Worm (Caenorhabditis elegans) whole organism, young adult: ENCODE measurements around the gene R05G9R.1.

Experiments
- B0261.1 ChIP-seq: sonication (generic microtip); optimal IDR thresholded peaks from 2 replicates; lab custom pipeline; 2016; ENCODE audit warnings: mild to moderate bottlenecking, missing genetic modification characterization, moderate library complexity, missing compliant biosample characterization
- K12H6.12 ChIP-seq: fragments of 200-800 bp; sonication (Bioruptor generic); optimal IDR thresholded peaks from 2 replicates; lab custom pipeline; 2018; ENCODE audit warnings: mild to moderate bottlenecking, missing genetic modification characterization, missing compliant biosample characterization
- Y79H2A.3 ChIP-seq: fragments of 200-800 bp; sonication (Bioruptor generic); conservative IDR thresholded peaks from 2 replicates; pipeline ENCODE4 v1.3.6; 2022; ENCODE audit warnings: missing genetic modification reagents, missing genetic modification characterization, missing compliant biosample characterization
- ama-1 ChIP-seq, 3 experiments: fragments of 150-350 bp in 1 of 3; sonication (generic microtip) in 2 of 3; optimal IDR thresholded peaks; 2 replicates each; lab custom pipeline; 2014 to 2018; ENCODE audit warnings: missing biosample characterization in 2 of 3, missing genetic modification characterization in 2 of 3, missing genetic modification reagents in 2 of 3
- athp-1 ChIP-seq: sonication (generic microtip); optimal IDR thresholded peaks from 2 replicates; lab custom pipeline; 2017; ENCODE audit warnings: mild to moderate bottlenecking, missing genetic modification characterization, missing compliant biosample characterization
- die-1 ChIP-seq: sonication (generic microtip); optimal IDR thresholded peaks from 2 replicates; lab custom pipeline; 2016; ENCODE audit warnings: missing genotype, mild to moderate bottlenecking, missing genetic modification characterization, missing compliant biosample characterization
- egl-18 ChIP-seq: fragments of 200-800 bp; sonication (Bioruptor generic); IDR thresholded peaks from 2 replicates; pipeline ENCODE4 v1.3.6; 2022; ENCODE audit warnings: missing genetic modification reagents, missing genetic modification characterization, missing compliant biosample characterization
- gei-17 ChIP-seq: fragments of 200-800 bp; sonication (Bioruptor generic); optimal IDR thresholded peaks from 2 replicates; lab custom pipeline; 2018; ENCODE audit warnings: mild to moderate bottlenecking, missing genetic modification characterization, missing compliant biosample characterization
- somi-1 ChIP-seq: fragments of 200-800 bp; sonication (Bioruptor generic); optimal IDR thresholded peaks from 2 replicates; lab custom pipeline; 2018; ENCODE audit warnings: mild to moderate bottlenecking, missing genetic modification characterization, missing compliant biosample characterization
- unc-130 ChIP-seq: sonication (generic microtip); optimal IDR thresholded peaks from 2 replicates; lab custom pipeline; 2016; ENCODE audit warnings: missing genetic modification reagents, missing genetic modification characterization, missing compliant biosample characterization
- unc-62 ChIP-seq: fragments of 150-350 bp; optimal IDR thresholded peaks from 2 replicates; lab custom pipeline; 2014; ENCODE audit warnings: missing biosample characterization, missing genetic modification reagents, missing genetic modification characterization
- zim-3 ChIP-seq: sonication (generic microtip); optimal IDR thresholded peaks from 2 replicates; lab custom pipeline; 2017; ENCODE audit warnings: mild to moderate bottlenecking, missing genetic modification characterization, moderate library complexity, missing compliant biosample characterization

ce11 chrII:6493139-6493538, 20.7 kb downstream of the R05G9R.1 start:
- TF ChIP-seq zim-3 = no peak
- no peak for TF ChIP-seq gei-17 (GFP tag; lab: Kevin White, UChicago)
- TF ChIP-seq unc-130 (GFP tag; lab: Kevin White, UChicago) = no peak
- TF ChIP-seq die-1 (tag; lab: Kevin White, UChicago) = no peak
- TF ChIP-seq unc-62 (GFP tag; lab: Kevin White, UChicago) = no peak
- TF ChIP-seq egl-18 = 0 out of 2 replicates have a peak, but pooled peaks have one; percentile 7
- no peak for TF ChIP-seq B0261.1 (tag; lab: Kevin White, UChicago)
- TF ChIP-seq somi-1 (GFP tag; lab: Kevin White, UChicago) = no peak
- no peak for TF ChIP-seq ama-1 (optimal IDR thresholded peaks at IDR 0.05; lab: Kevin White, UChicago)
- TF ChIP-seq ama-1 (GFP tag; optimal IDR thresholded peaks at IDR 0.05; lab: Kevin White, UChicago) = no peak
- no peak for TF ChIP-seq K12H6.12 (tag; lab: Kevin White, UChicago)
- TF ChIP-seq athp-1 (tag; lab: Kevin White, UChicago) = no peak
- TF ChIP-seq Y79H2A.3 (GFP tag; lab: Robert Waterston, UW) = no peak
